Worm (Caenorhabditis elegans): ENCODE measurements around the gene T28A8.4.
A peak's percentile ranks its signal among the peaks of the same experiment; 100 is the strongest.

Gene T28A8.4

DNA sequence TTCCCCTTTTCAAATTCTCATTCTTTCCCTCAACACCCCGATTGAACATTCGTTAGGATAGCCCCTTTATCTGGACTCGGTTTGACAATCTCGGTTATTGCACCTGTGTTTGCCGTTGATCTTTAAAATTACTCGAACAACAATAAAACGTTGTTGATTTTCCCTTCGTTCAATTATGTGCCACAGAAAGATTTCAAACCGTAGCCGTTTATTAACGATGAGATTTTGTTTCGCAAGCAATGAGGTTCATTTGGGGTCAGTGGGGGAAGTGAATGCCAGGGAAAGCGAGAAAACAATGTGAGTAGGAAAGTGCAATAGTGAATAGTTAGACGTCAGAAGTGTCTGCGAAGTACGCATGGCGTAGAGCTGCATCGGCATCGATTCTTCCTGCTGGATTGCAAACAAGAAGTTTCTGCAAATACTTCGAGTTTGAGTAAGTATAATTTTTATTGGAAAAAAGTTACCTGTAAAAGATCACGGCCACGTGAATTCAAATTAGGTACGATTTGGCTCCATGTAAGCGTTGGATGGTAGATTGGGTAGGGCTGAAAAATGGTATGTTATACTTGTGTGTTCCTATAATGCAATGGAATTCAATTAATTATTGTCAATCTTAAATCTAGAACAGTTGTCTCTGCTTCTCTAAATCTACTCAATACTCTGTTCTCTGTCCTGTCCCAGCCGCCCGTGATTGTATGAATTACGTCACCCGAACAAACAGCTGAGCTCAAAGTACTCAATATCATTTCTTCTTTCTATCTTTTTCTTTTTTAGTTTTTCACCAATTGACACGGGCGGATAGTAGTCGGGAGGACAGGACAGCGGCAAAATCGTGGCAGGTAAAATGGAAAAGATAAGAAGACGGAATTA lies 38.8 kb upstream of the T28A8.4 start, which contains the start of gene kel-3:
kel-3 (plus strand) TSS at position 328 of the 870 bp plus-strand sequence.
- TF ChIP-seq sea-2 (GFP tag; optimal IDR thresholded peaks at IDR 0.05) (no peak), ceh-82 (tag; optimal IDR thresholded peaks at IDR 0.05) (peak; percentile 33), nhr-28 (tag; optimal IDR thresholded peaks at IDR 0.05) (no peak), mml-1 (tag; optimal IDR thresholded peaks at IDR 0.05) (no peak), zag-1 (tag; optimal IDR thresholded peaks at IDR 0.05) (no peak), ceh-28 (tag; optimal IDR thresholded peaks at IDR 0.05) (peak; percentile 89), ZK546.5 (tag; optimal IDR thresholded peaks at IDR 0.05) (peak; percentile 50), skn-1 (tag; optimal IDR thresholded peaks at IDR 0.05) (no peak), snpc-4 (tag; optimal IDR thresholded peaks at IDR 0.05) (peak; percentile 7), eor-1 (tag; optimal IDR thresholded peaks at IDR 0.05) (no peak), nfya-1 (tag; optimal IDR thresholded peaks at IDR 0.05; ENCODE audit: insufficient read depth) (peak; percentile 70), egl-27 (tag; optimal IDR thresholded peaks at IDR 0.05) (no peak), mdl-1 (tag; optimal IDR thresholded peaks at IDR 0.05) (no peak), aly-2 (tag; optimal IDR thresholded peaks at IDR 0.05) (peak; percentile 85), pqm-1 (tag; optimal IDR thresholded peaks at IDR 0.05) (peak; percentile 96), egl-5 (tag; optimal IDR thresholded peaks at IDR 0.05) (no peak), ceh-9 (tag; optimal IDR thresholded peaks at IDR 0.05) (no peak), daf-12 (tag; optimal IDR thresholded peaks at IDR 0.05) (no peak), jun-1 (tag; optimal IDR thresholded peaks at IDR 0.05) (peak; percentile 85), tbx-2 (tag; optimal IDR thresholded peaks at IDR 0.05) (peak; percentile 53), fkh-2 (tag; optimal IDR thresholded peaks at IDR 0.05) (no peak), ceh-16 (tag; optimal IDR thresholded peaks at IDR 0.05) (no peak), nhr-76 (tag; optimal IDR thresholded peaks at IDR 0.05) (peak; percentile 55), lin-15B (tag; optimal IDR thresholded peaks at IDR 0.05) (peak; percentile 34), elt-1 (tag; optimal IDR thresholded peaks at IDR 0.05) (no peak), unc-39 (tag; optimal IDR thresholded peaks at IDR 0.05) (no peak), elt-2 (tag; optimal IDR thresholded peaks at IDR 0.05) (peak; percentile 96), lsy-12 (tag; optimal IDR thresholded peaks at IDR 0.05) (peak; percentile 75), fos-1 (tag; optimal IDR thresholded peaks at IDR 0.05) (peak; percentile 37), unc-62 (GFP tag; optimal IDR thresholded peaks at IDR 0.05) (peak; percentile 61), nhr-25 (tag; optimal IDR thresholded peaks at IDR 0.05) (peak; percentile 37), lin-39 (tag; optimal IDR thresholded peaks at IDR 0.05) (peak; percentile 47), fkh-10 (GFP tag; optimal IDR thresholded peaks at IDR 0.05) (no peak), pha-4 (tag; optimal IDR thresholded peaks at IDR 0.05) (peak; percentile 85), nhr-11 (tag; optimal IDR thresholded peaks at IDR 0.05) (peak; percentile 54), nhr-12 (tag; optimal IDR thresholded peaks at IDR 0.05) (no peak), hmg-11 (tag; optimal IDR thresholded peaks at IDR 0.05) (peak; percentile 32), ama-1 (optimal IDR thresholded peaks at IDR 0.05) (peak; percentile 99), elt-3 (tag; optimal IDR thresholded peaks at IDR 0.05) (peak in 2 of 3 experiments; percentile 52 to 73), nhr-23 (tag; optimal IDR thresholded peaks at IDR 0.05) (peak; percentile 77), nhr-67 (tag; optimal IDR thresholded peaks at IDR 0.05) (no peak), nhr-77 (tag; optimal IDR thresholded peaks at IDR 0.05) (peak; percentile 63), nhr-43 (tag; optimal IDR thresholded peaks at IDR 0.05; ENCODE audit: poor library complexity, severe bottlenecking) (peak; percentile 80), nhr-237 (tag; optimal IDR thresholded peaks at IDR 0.05) (no peak), R02D3.7 (tag; optimal IDR thresholded peaks at IDR 0.05) (peak; percentile 26), ztf-11 (tag; optimal IDR thresholded peaks at IDR 0.05) (no peak), ztf-4 (tag; optimal IDR thresholded peaks at IDR 0.05) (no peak)

All from whole organism, L3 larva.